Fruit fly (Drosophila melanogaster) whole organism, embryonic: ENCODE measurements around the gene kri.

ENCODE experiments used
- ATbp ChIP-seq: fragments of 200-800 bp; sonication (Bioruptor generic); optimal IDR thresholded peaks from 2 replicates; lab custom pipeline; 2017; ENCODE audit warnings: missing biosample characterization, mild to moderate bottlenecking, missing genetic modification characterization, missing genetic modification reagents
- Aef1 ChIP-seq: fragments of 200-800 bp; sonication (Bioruptor generic); IDR thresholded peaks from 3 replicates; pipeline ENCODE4 v1.3.6; 2022; ENCODE audit warnings: missing biosample characterization, missing genetic modification characterization
- CG10654 ChIP-seq: fragments of 200-800 bp; sonication (Bioruptor generic); optimal IDR thresholded peaks from 2 replicates; lab custom pipeline; 2016; ENCODE audit warnings: missing biosample characterization, missing genetic modification characterization
- CG11398 ChIP-seq: fragments of 200-800 bp; sonication (Bioruptor generic); optimal IDR thresholded peaks from 2 replicates; lab custom pipeline; 2016; ENCODE audit warnings: missing biosample characterization, missing genetic modification characterization
- CG12219 ChIP-seq: fragments of 200-800 bp; sonication (Bioruptor generic); optimal IDR thresholded peaks from 3 replicates; lab custom pipeline; 2018; ENCODE audit warnings: missing biosample characterization, mild to moderate bottlenecking, missing genetic modification characterization
- CG12659 ChIP-seq: fragments of 200-800 bp; sonication (Bioruptor generic); optimal IDR thresholded peaks from 3 replicates; lab custom pipeline; 2017; ENCODE audit warnings: mild to moderate bottlenecking, missing biosample characterization, missing genetic modification reagents, missing genetic modification characterization
- CG12942 ChIP-seq: fragments of 200-800 bp; sonication (Bioruptor generic); optimal IDR thresholded peaks from 3 replicates; lab custom pipeline; 2016; ENCODE audit warnings: missing biosample characterization, missing genetic modification characterization
- CG13424 ChIP-seq: fragments of 200-800 bp; sonication (Bioruptor generic); optimal IDR thresholded peaks from 2 replicates; lab custom pipeline; 2019; ENCODE audit warnings: missing biosample characterization, mild to moderate bottlenecking, missing genetic modification characterization, moderate library complexity
- CG13624 ChIP-seq: fragments of 200-800 bp; sonication (Bioruptor generic); optimal IDR thresholded peaks from 2 replicates; lab custom pipeline; 2016; ENCODE audit warnings: missing biosample characterization, missing genetic modification characterization
- CG14965 ChIP-seq: fragments of 200-800 bp; sonication (Bioruptor generic); optimal IDR thresholded peaks from 2 replicates; lab custom pipeline; 2016; ENCODE audit warnings: missing biosample characterization, missing genetic modification characterization, borderline replicate concordance
- CG2889 ChIP-seq: fragments of 200-800 bp; sonication (Bioruptor generic); IDR thresholded peaks from 3 replicates; pipeline ENCODE4 v1.3.6; 2022; ENCODE audit warnings: missing biosample characterization, missing genetic modification characterization
- CG3163 ChIP-seq: fragments of 200-800 bp; sonication (Bioruptor generic); optimal IDR thresholded peaks from 3 replicates; lab custom pipeline; 2016; ENCODE audit warnings: missing biosample characterization, missing genetic modification characterization
- CG6765 ChIP-seq: fragments of 200-800 bp; sonication (Bioruptor generic); optimal IDR thresholded peaks from 3 replicates; lab custom pipeline; 2017; ENCODE audit warnings: missing biosample characterization, mild to moderate bottlenecking, missing genetic modification characterization
- CG6854 ChIP-seq: fragments of 200-800 bp; sonication (Bioruptor generic); optimal IDR thresholded peaks from 3 replicates; lab custom pipeline; 2017; ENCODE audit warnings: missing biosample characterization, mild to moderate bottlenecking, missing genetic modification characterization
- CG7271 ChIP-seq: fragments of 200-800 bp; sonication (Bioruptor generic); optimal IDR thresholded peaks from 2 replicates; lab custom pipeline; 2018; ENCODE audit warnings: missing biosample characterization, mild to moderate bottlenecking, missing genetic modification characterization, moderate library complexity
- Dref ChIP-seq: fragments of 200-800 bp; sonication (Bioruptor generic); IDR thresholded peaks from 2 replicates; pipeline ENCODE4 v1.3.6; 2022; ENCODE audit warnings: missing biosample characterization, missing genetic modification characterization
- Ets97D ChIP-seq: fragments of 200-800 bp; sonication (Bioruptor generic); optimal IDR thresholded peaks from 3 replicates; lab custom pipeline; 2016; ENCODE audit warnings: missing biosample characterization, missing genetic modification characterization
- Fer2 ChIP-seq: fragments of 200-800 bp; sonication (Bioruptor generic); optimal IDR thresholded peaks from 2 replicates; lab custom pipeline; 2018; ENCODE audit warnings: missing biosample characterization, mild to moderate bottlenecking, missing genetic modification characterization, moderate library complexity
- Fer3 ChIP-seq: fragments of 200-800 bp; sonication (Bioruptor generic); optimal IDR thresholded peaks from 2 replicates; lab custom pipeline; 2018; ENCODE audit warnings: missing biosample characterization, mild to moderate bottlenecking, missing genetic modification characterization, moderate library complexity
- GATAe ChIP-seq: fragments of 200-800 bp; sonication (Bioruptor generic); conservative IDR thresholded peaks from 2 replicates; pipeline ENCODE4 v1.3.6; 2022; ENCODE audit warnings: missing biosample characterization, missing genetic modification characterization
- Gsc ChIP-seq: fragments of 200-800 bp; sonication (Bioruptor generic); IDR thresholded peaks from 2 replicates; pipeline ENCODE4 v1.3.6; 2022; ENCODE audit warnings: missing biosample characterization, missing genetic modification characterization
- Hr78 ChIP-seq, 2 experiments: fragments of 200-800 bp in 1 of 2; fragments of >200 bp in 1 of 2; sonication (Bioruptor generic) in 1 of 2; optimal IDR thresholded peaks; 2 replicates each; lab custom pipeline; 2017 to 2019; ENCODE audit warnings: missing biosample characterization in 2 of 2, missing genetic modification characterization in 2 of 2, mild to moderate bottlenecking in 1 of 2, moderate library complexity in 1 of 2
- MBD-R2 ChIP-seq: fragments of 200-800 bp; sonication (Bioruptor generic); IDR thresholded peaks from 2 replicates; pipeline ENCODE4 v1.3.6; 2022; ENCODE audit warnings: missing biosample characterization, missing genetic modification characterization
- Mrtf ChIP-seq: fragments of 200-800 bp; sonication (Bioruptor generic); IDR thresholded peaks from 3 replicates; pipeline ENCODE4 v1.3.6; 2022; ENCODE audit warnings: missing biosample characterization, missing genetic modification characterization
- Rfx ChIP-seq: fragments of 200-800 bp; sonication (Bioruptor generic); IDR thresholded peaks from 2 replicates; pipeline ENCODE4 v1.3.6; 2022; ENCODE audit warnings: missing biosample characterization, missing genetic modification characterization
- Scr ChIP-seq: fragments of 200-800 bp; sonication (Bioruptor generic); IDR thresholded peaks from 2 replicates; pipeline ENCODE4 v1.3.6; 2022; ENCODE audit warnings: missing biosample characterization, missing genetic modification characterization; ENCODE audit not compliant: partially characterized antibody
- Sry-δ ChIP-seq: fragments of 200-800 bp; sonication (Bioruptor generic); optimal IDR thresholded peaks from 2 replicates; lab custom pipeline; 2016; ENCODE audit warnings: missing biosample characterization, missing genetic modification characterization
- Stat92E ChIP-seq, 3 experiments: fragments of >200 bp in 2 of 3; fragments of 200-800 bp in 1 of 3; sonication (Bioruptor generic) in 1 of 3; optimal IDR thresholded peaks; 2 replicates each; lab custom pipeline; 2017 to 2019; ENCODE audit warnings: missing biosample characterization in 3 of 3, missing genetic modification characterization in 3 of 3, mild to moderate bottlenecking in 1 of 3, moderate library complexity in 1 of 3
- Xbp1 ChIP-seq: fragments of 200-800 bp; sonication (Bioruptor generic); optimal IDR thresholded peaks from 3 replicates; lab custom pipeline; 2016; ENCODE audit warnings: missing biosample characterization, mild to moderate bottlenecking, missing genetic modification characterization
- bigmax ChIP-seq: fragments of 200-800 bp; sonication (Bioruptor generic); optimal IDR thresholded peaks from 2 replicates; lab custom pipeline; 2018; ENCODE audit warnings: missing biosample characterization, mild to moderate bottlenecking, missing genetic modification characterization
- cg ChIP-seq: fragments of 200-800 bp; sonication (Bioruptor generic); optimal IDR thresholded peaks from 3 replicates; lab custom pipeline; 2019; ENCODE audit warnings: missing biosample characterization, mild to moderate bottlenecking, missing genetic modification characterization, moderate library complexity
- dan ChIP-seq: fragments of 200-800 bp; sonication (Bioruptor generic); IDR thresholded peaks from 2 replicates; pipeline ENCODE4 v1.3.6; 2022; ENCODE audit warnings: missing biosample characterization, missing genetic modification characterization
- esg ChIP-seq: fragments of 200-800 bp; sonication (Bioruptor generic); conservative IDR thresholded peaks from 2 replicates; pipeline ENCODE4 v1.3.6; 2022; ENCODE audit warnings: missing biosample characterization, missing genetic modification characterization
- ewg ChIP-seq: fragments of 200-800 bp; sonication (Bioruptor generic); optimal IDR thresholded peaks from 3 replicates; lab custom pipeline; 2017; ENCODE audit warnings: mild to moderate bottlenecking, missing biosample characterization, missing genetic modification reagents, missing genetic modification characterization
- fd96Cb ChIP-seq: fragments of 200-800 bp; sonication (Bioruptor generic); optimal IDR thresholded peaks from 2 replicates; lab custom pipeline; 2018; ENCODE audit warnings: missing biosample characterization, mild to moderate bottlenecking, missing genetic modification characterization, moderate library complexity
- gfzf ChIP-seq: fragments of 200-800 bp; sonication (Bioruptor generic); optimal IDR thresholded peaks from 2 replicates; lab custom pipeline; 2016; ENCODE audit warnings: missing biosample characterization, mild to moderate bottlenecking, missing genetic modification characterization, moderate library complexity
- gro ChIP-seq: fragments of 200-800 bp; sonication (Bioruptor generic); optimal IDR thresholded peaks from 2 replicates; lab custom pipeline; 2016; ENCODE audit warnings: missing biosample characterization, missing genetic modification characterization
- ind ChIP-seq: fragments of 200-800 bp; sonication (Bioruptor generic); optimal IDR thresholded peaks from 3 replicates; lab custom pipeline; 2016; ENCODE audit warnings: missing biosample characterization, missing genetic modification characterization
- insv ChIP-seq, 2 experiments: fragments of 200-800 bp; sonication (Bioruptor generic); optimal IDR thresholded peaks; 3 replicates each; lab custom pipeline; 2016 to 2018; ENCODE audit warnings: missing biosample characterization in 2 of 2, missing genetic modification characterization in 2 of 2
- prd ChIP-seq, 3 experiments: fragments of >200 bp in 2 of 3; fragments of 200-800 bp in 1 of 3; sonication (Bioruptor generic) in 1 of 3; optimal IDR thresholded peaks in 2 of 3; IDR thresholded peaks in 1 of 3; 2 replicates in 2 of 3; 3 replicates in 1 of 3; pipeline versions ENCODE4 v1.3.6 to Lab custom; 2017 to 2022; ENCODE audit warnings: missing biosample characterization in 1 of 3, missing genetic modification characterization in 1 of 3
- seq ChIP-seq: fragments of 200-800 bp; sonication (Bioruptor generic); IDR thresholded peaks from 2 replicates; pipeline ENCODE4 v1.3.6; 2022; ENCODE audit warnings: missing biosample characterization, missing genetic modification characterization
- sisA ChIP-seq: fragments of 200-800 bp; sonication (Bioruptor generic); IDR thresholded peaks from 2 replicates; pipeline ENCODE4 v1.3.6; 2022; ENCODE audit warnings: missing biosample characterization, missing genetic modification characterization
- so ChIP-seq: fragments of 200-800 bp; sonication (Bioruptor generic); IDR thresholded peaks from 3 replicates; pipeline ENCODE4 v1.3.6; 2022; ENCODE audit warnings: missing biosample characterization, missing genetic modification characterization
- ssp ChIP-seq: fragments of 200-800 bp; sonication (Bioruptor generic); IDR thresholded peaks from 2 replicates; pipeline ENCODE4 v1.3.6; 2022; ENCODE audit warnings: missing biosample characterization, missing genetic modification characterization
- stwl ChIP-seq: fragments of 200-800 bp; sonication (Bioruptor generic); optimal IDR thresholded peaks from 3 replicates; lab custom pipeline; 2018; ENCODE audit warnings: missing biosample characterization, mild to moderate bottlenecking, missing genetic modification characterization, moderate library complexity
- tgo ChIP-seq: fragments of 200-800 bp; sonication (Bioruptor generic); IDR thresholded peaks from 3 replicates; pipeline ENCODE4 v1.3.6; 2022; ENCODE audit warnings: missing biosample characterization, missing genetic modification characterization
- vnd ChIP-seq: fragments of 200-800 bp; sonication (Bioruptor generic); IDR thresholded peaks from 3 replicates; pipeline ENCODE4 v1.3.6; 2022; ENCODE audit warnings: missing biosample characterization, missing genetic modification characterization; ENCODE audit not compliant: partially characterized antibody
- zfh2 ChIP-seq: fragments of 200-800 bp; sonication (Bioruptor generic); optimal IDR thresholded peaks from 2 replicates; lab custom pipeline; 2016; ENCODE audit warnings: missing biosample characterization, missing genetic modification characterization

The kri gene

dm6 chr3L:5764922-5765843 is 45.6 kb upstream of the kri start, which contains the start of gene CG10576 (continued):
- TF ChIP-seq ATbp (GFP tag; lab: Kevin White, UChicago) = no peak
- TF ChIP-seq stwl (tag; lab: Kevin White, UChicago) = no peak
- no peak for TF ChIP-seq dan (GFP tag; lab: Robert Waterston, UW)
- TF ChIP-seq gro = no peak
- TF ChIP-seq insv (GFP tag; optimal IDR thresholded peaks at IDR 0.05; lab: Kevin White, UChicago) = peak in 1 of 2 experiments; percentile 6
- peak; percentile 42; the same call in 1 of the 3 replicates for TF ChIP-seq so
- peak; percentile 63 for TF ChIP-seq CG13624
- peak; percentile 77 for TF ChIP-seq Scr (GFP tag; lab: Robert Waterston, UW)
- no peak for TF ChIP-seq vnd (GFP tag; lab: Robert Waterston, UW)
- no peak for TF ChIP-seq cg (GFP tag; lab: Kevin White, UChicago)
- no peak for TF ChIP-seq Aef1 (GFP tag; lab: Robert Waterston, UW)
- TF ChIP-seq CG14965 (GFP tag; lab: Kevin White, UChicago) = no peak
- peak; percentile 7 for TF ChIP-seq CG6854 (GFP tag; lab: Kevin White, UChicago)
- no peak for TF ChIP-seq ssp (GFP tag; lab: Robert Waterston, UW)
- peak; percentile 90 for TF ChIP-seq gfzf (GFP tag; lab: Kevin White, UChicago)
- no peak for TF ChIP-seq Fer3 (tag; lab: Kevin White, UChicago)
- no peak for TF ChIP-seq seq (GFP tag; lab: Robert Waterston, UW)
- no peak for TF ChIP-seq CG12942 (GFP tag; lab: Kevin White, UChicago)
- no peak for TF ChIP-seq Mrtf (GFP tag; lab: Robert Waterston, UW)
- TF ChIP-seq Dref (GFP tag; lab: Robert Waterston, UW) = peak; percentile 56
- peak; percentile 43 for TF ChIP-seq Xbp1 (GFP tag; lab: Kevin White, UChicago)
- no peak for TF ChIP-seq CG3163 (GFP tag; lab: Kevin White, UChicago)
- TF ChIP-seq Hr78 (GFP tag; optimal IDR thresholded peaks at IDR 0.05; lab: Kevin White, UChicago) = no peak
- TF ChIP-seq CG12659 (GFP tag; lab: Kevin White, UChicago) = peak; percentile 79
- peak; percentile 68 for TF ChIP-seq Sry-δ (GFP tag; lab: Kevin White, UChicago)
- no peak for TF ChIP-seq CG13424 (tag; lab: Kevin White, UChicago)
- no peak for TF ChIP-seq CG12219 (GFP tag; lab: Kevin White, UChicago)
- peak; percentile 73 for TF ChIP-seq Ets97D (GFP tag; lab: Kevin White, UChicago)
- no peak for TF ChIP-seq sisA (GFP tag; lab: Robert Waterston, UW)
- TF ChIP-seq bigmax (GFP tag; lab: Kevin White, UChicago) = no peak
- TF ChIP-seq esg = no peak
- TF ChIP-seq Rfx (GFP tag; lab: Robert Waterston, UW) = no peak
- TF ChIP-seq CG7271 = no peak
- TF ChIP-seq tgo (GFP tag; lab: Robert Waterston, UW) = no peak
- TF ChIP-seq Fer2 (tag; lab: Kevin White, UChicago) = no peak
- no peak for TF ChIP-seq CG2889 (GFP tag; lab: Robert Waterston, UW)
- TF ChIP-seq zfh2 (GFP tag; lab: Kevin White, UChicago) = peak; percentile 3
- TF ChIP-seq fd96Cb (tag; lab: Kevin White, UChicago) = no peak
- no peak for TF ChIP-seq Stat92E (GFP tag; optimal IDR thresholded peaks at IDR 0.05; lab: Kevin White, UChicago)
- no peak for TF ChIP-seq ewg (GFP tag; lab: Kevin White, UChicago)
- TF ChIP-seq CG11398 = no peak
- no peak for TF ChIP-seq ind (GFP tag; lab: Kevin White, UChicago)
- no peak for TF ChIP-seq GATAe (GFP tag; lab: Robert Waterston, UW)
- TF ChIP-seq CG10654 (GFP tag; lab: Kevin White, UChicago) = no peak
- no peak for TF ChIP-seq Gsc (GFP tag; lab: Robert Waterston, UW)
- peak; percentile 31; the same call in 1 of the 2 replicates for TF ChIP-seq MBD-R2 (GFP tag; lab: Robert Waterston, UW)
- no peak for TF ChIP-seq prd (optimal IDR thresholded peaks at IDR 0.05; lab: Kevin White, UChicago)
- 0 out of 3 replicates have a peak, but pooled peaks have one; percentile 8 for TF ChIP-seq prd (GFP tag; IDR thresholded peaks at IDR 0.05; lab: Robert Waterston, UW)
- no peak for TF ChIP-seq CG6765 (GFP tag; lab: Kevin White, UChicago)
